Worm (Caenorhabditis elegans) whole organism, L1 larva: ENCODE results near the gene F40F8.4.

Source experiments
- aha-1 ChIP-seq: fragments of 150-350 bp; optimal IDR thresholded peaks from 2 replicates; lab custom pipeline; 2014; ENCODE audit warnings: missing biosample characterization, missing genetic modification characterization
- elt-3 ChIP-seq, 6 experiments: fragments of 150-350 bp in 1 of 6; sonication (generic microtip); optimal IDR thresholded peaks; 2 replicates each; lab custom pipeline; 2017 to 2018; ENCODE audit warnings: missing biosample characterization in 6 of 6, missing genetic modification characterization in 6 of 6, inconsistent platforms in 1 of 6
- fkh-10 ChIP-seq: sonication (generic microtip); optimal IDR thresholded peaks from 2 replicates; lab custom pipeline; 2017; ENCODE audit warnings: missing biosample characterization, missing genetic modification reagents, missing genetic modification characterization
- fkh-4 ChIP-seq: sonication (generic microtip); optimal IDR thresholded peaks from 2 replicates; lab custom pipeline; 2016; ENCODE audit warnings: missing compliant biosample characterization, missing genetic modification characterization, borderline replicate concordance
- fos-1 ChIP-seq: fragments of 150-350 bp; optimal IDR thresholded peaks from 2 replicates; lab custom pipeline; 2014; ENCODE audit warnings: missing biosample characterization, missing genetic modification characterization
- nhr-47 ChIP-seq: sonication (generic microtip); optimal IDR thresholded peaks from 2 replicates; lab custom pipeline; 2016; ENCODE audit warnings: mild to moderate bottlenecking, missing genetic modification characterization, moderate library complexity, missing compliant biosample characterization
- nhr-77 ChIP-seq: fragments of 150-350 bp; optimal IDR thresholded peaks from 2 replicates; lab custom pipeline; 2014; ENCODE audit warnings: missing biosample characterization, missing genetic modification characterization
- pqm-1 ChIP-seq: sonication (generic microtip); optimal IDR thresholded peaks from 3 replicates; lab custom pipeline; 2017; ENCODE audit warnings: missing biosample characterization, missing genetic modification characterization
- snpc-4 ChIP-seq: fragments of 150-350 bp; optimal IDR thresholded peaks from 2 replicates; lab custom pipeline; 2014; ENCODE audit warnings: missing biosample characterization, missing genetic modification characterization
- sptf-1 ChIP-seq: fragments of 150-350 bp; optimal IDR thresholded peaks from 2 replicates; lab custom pipeline; 2014; ENCODE audit warnings: missing biosample characterization, missing genetic modification characterization
- zag-1 ChIP-seq: fragments of 150-350 bp; optimal IDR thresholded peaks from 2 replicates; lab custom pipeline; 2014; ENCODE audit warnings: missing biosample characterization, missing genetic modification characterization

DNA sequence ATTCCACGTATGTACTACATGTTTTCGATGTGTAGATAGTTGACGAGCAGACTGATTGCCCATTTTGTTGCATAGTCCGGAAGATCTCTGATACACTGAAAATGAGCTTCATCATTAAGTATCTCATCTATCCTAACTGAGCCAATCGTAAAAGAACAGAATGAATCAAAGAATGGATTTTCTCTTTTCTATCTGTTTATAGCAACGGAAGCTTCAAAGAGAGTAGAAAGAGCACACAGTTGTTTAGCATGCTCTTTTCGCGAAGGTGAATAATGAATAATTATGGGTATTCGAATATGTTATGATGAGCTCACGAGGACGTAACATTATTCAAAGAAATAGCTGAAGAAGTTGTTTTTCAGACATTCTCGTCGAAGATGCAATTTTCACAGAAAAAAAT lies 28.9 kb downstream of the F40F8.4 start, which contains the start of gene glb-4:
- TF ChIP-seq zag-1 (no peak), pqm-1 (tag; lab: Kevin White, UChicago) (no peak), aha-1 (no peak), fkh-10 (GFP tag; lab: Kevin White, UChicago) (peak; percentile 7), fkh-4 (no peak), fos-1 (no peak), snpc-4 (tag; lab: Kevin White, UChicago) (no peak), sptf-1 (tag; lab: Kevin White, UChicago) (no peak), nhr-77 (no peak), nhr-47 (tag; lab: Kevin White, UChicago) (no peak), elt-3 (tag; optimal IDR thresholded peaks at IDR 0.05; lab: Kevin White, UChicago) (no peak)
